Fruit fly (Drosophila melanogaster) whole organism, embryonic: Measurements from ENCODE around the gene Mrm2.
A peak's percentile ranks its signal among the peaks of the same experiment; 100 is the strongest.

Experiments
- Atf3 ChIP-seq: fragments of 200-800 bp; sonication (Bioruptor generic); optimal IDR thresholded peaks from 3 replicates; lab custom pipeline; 2016; ENCODE audit warnings: missing biosample characterization, missing genetic modification characterization
- CG10209 ChIP-seq: fragments of 200-800 bp; sonication (Bioruptor generic); optimal IDR thresholded peaks from 3 replicates; lab custom pipeline; 2017; ENCODE audit warnings: missing biosample characterization, mild to moderate bottlenecking, missing genetic modification characterization, missing genetic modification reagents
- CG10979 ChIP-seq: fragments of 200-800 bp; sonication (Bioruptor generic); optimal IDR thresholded peaks from 2 replicates; lab custom pipeline; 2018; ENCODE audit warnings: missing biosample characterization, mild to moderate bottlenecking, missing genetic modification characterization, moderate library complexity
- CG14441 ChIP-seq: fragments of 200-800 bp; sonication (Bioruptor generic); IDR thresholded peaks from 2 replicates; pipeline ENCODE4 v1.3.6; 2022; ENCODE audit warnings: missing biosample characterization, missing genetic modification characterization
- CG14667 ChIP-seq: fragments of 200-800 bp; sonication (Bioruptor generic); IDR thresholded peaks from 2 replicates; pipeline ENCODE4 v1.3.6; 2022; ENCODE audit warnings: missing biosample characterization, missing genetic modification characterization
- CG15011 ChIP-seq: fragments of 200-800 bp; sonication (Bioruptor generic); optimal IDR thresholded peaks from 3 replicates; lab custom pipeline; 2018; ENCODE audit warnings: missing biosample characterization, mild to moderate bottlenecking, missing genetic modification characterization
- CG17328 ChIP-seq: fragments of 200-800 bp; sonication (Bioruptor generic); IDR thresholded peaks from 2 replicates; pipeline ENCODE4 v1.3.6; 2022; ENCODE audit warnings: missing biosample characterization, missing genetic modification characterization
- CG17359 ChIP-seq: fragments of 200-800 bp; sonication (Bioruptor generic); optimal IDR thresholded peaks from 3 replicates; lab custom pipeline; 2018; ENCODE audit warnings: missing biosample characterization, mild to moderate bottlenecking, missing genetic modification characterization, moderate library complexity
- CG17385 ChIP-seq: fragments of 200-800 bp; sonication (Bioruptor generic); optimal IDR thresholded peaks from 3 replicates; lab custom pipeline; 2018; ENCODE audit warnings: missing biosample characterization, mild to moderate bottlenecking, missing genetic modification characterization
- CG18262 ChIP-seq: fragments of 200-800 bp; optimal IDR thresholded peaks from 3 replicates; lab custom pipeline; 2019; ENCODE audit warnings: missing biosample characterization, mild to moderate bottlenecking, missing genetic modification characterization, moderate library complexity
- CG1832 ChIP-seq: fragments of 200-800 bp; sonication (Bioruptor generic); optimal IDR thresholded peaks from 2 replicates; lab custom pipeline; 2017; ENCODE audit warnings: missing biosample characterization, mild to moderate bottlenecking, missing genetic modification characterization, inconsistent platforms
- CG18599 ChIP-seq: fragments of 200-800 bp; sonication (Bioruptor generic); optimal IDR thresholded peaks from 3 replicates; lab custom pipeline; 2017; ENCODE audit warnings: missing biosample characterization, missing genetic modification characterization, mild to moderate bottlenecking, moderate library complexity, missing genetic modification reagents
- CG2129 ChIP-seq: fragments of 200-800 bp; sonication (Bioruptor generic); IDR thresholded peaks from 2 replicates; pipeline ENCODE4 v1.3.6; 2022; ENCODE audit warnings: missing biosample characterization, missing genetic modification characterization; ENCODE audit not compliant: partially characterized antibody
- CG34224 ChIP-seq: fragments of 200-800 bp; sonication (Bioruptor generic); IDR thresholded peaks from 3 replicates; pipeline ENCODE4 v1.3.6; 2022; ENCODE audit warnings: missing biosample characterization, missing genetic modification characterization; ENCODE audit not compliant: partially characterized antibody
- CG5953 ChIP-seq: fragments of 200-800 bp; sonication (Bioruptor generic); IDR thresholded peaks from 2 replicates; pipeline ENCODE4 v1.3.6; 2022; ENCODE audit warnings: missing biosample characterization, missing genetic modification characterization
- CG6854 ChIP-seq: fragments of 200-800 bp; sonication (Bioruptor generic); optimal IDR thresholded peaks from 3 replicates; lab custom pipeline; 2017; ENCODE audit warnings: missing biosample characterization, mild to moderate bottlenecking, missing genetic modification characterization
- CG7839 ChIP-seq: fragments of 200-800 bp; sonication (Bioruptor generic); optimal IDR thresholded peaks from 3 replicates; lab custom pipeline; 2018; ENCODE audit warnings: missing biosample characterization, mild to moderate bottlenecking, missing genetic modification characterization, moderate library complexity
- CG8359 ChIP-seq: fragments of 200-800 bp; sonication (Bioruptor generic); optimal IDR thresholded peaks from 2 replicates; lab custom pipeline; 2017; ENCODE audit warnings: missing biosample characterization, mild to moderate bottlenecking, missing genetic modification characterization, borderline replicate concordance
- CG8765 ChIP-seq: fragments of 200-800 bp; sonication (Bioruptor generic); IDR thresholded peaks from 2 replicates; pipeline ENCODE4 v1.3.6; 2022; ENCODE audit warnings: missing biosample characterization, missing genetic modification characterization
- CG9609 ChIP-seq: fragments of 200-800 bp; sonication (Bioruptor generic); optimal IDR thresholded peaks from 3 replicates; lab custom pipeline; 2016; ENCODE audit warnings: missing biosample characterization, missing genetic modification characterization
- CG9817 ChIP-seq: fragments of 200-800 bp; sonication (Bioruptor generic); optimal IDR thresholded peaks from 2 replicates; lab custom pipeline; 2018; ENCODE audit warnings: missing biosample characterization, mild to moderate bottlenecking, missing genetic modification characterization, moderate library complexity
- CG9876 ChIP-seq: fragments of 200-800 bp; sonication (Bioruptor generic); optimal IDR thresholded peaks from 2 replicates; lab custom pipeline; 2016; ENCODE audit warnings: missing biosample characterization, missing genetic modification characterization
- Ets97D ChIP-seq: fragments of 200-800 bp; sonication (Bioruptor generic); optimal IDR thresholded peaks from 3 replicates; lab custom pipeline; 2016; ENCODE audit warnings: missing biosample characterization, missing genetic modification characterization
- H2.0 ChIP-seq: fragments of 200-800 bp; sonication (Bioruptor generic); IDR thresholded peaks from 2 replicates; pipeline ENCODE4 v1.3.6; 2022; ENCODE audit warnings: missing biosample characterization, missing genetic modification characterization
- Hr3 ChIP-seq: fragments of 200-800 bp; sonication (Bioruptor generic); optimal IDR thresholded peaks from 3 replicates; lab custom pipeline; 2016; ENCODE audit warnings: missing biosample characterization, missing genetic modification characterization
- Med ChIP-seq: fragments of 200-800 bp; sonication (Bioruptor generic); peaks from one replicate; lab custom pipeline; 2016; ENCODE audit warnings: missing biosample characterization, missing genetic modification characterization, mild to moderate bottlenecking, inconsistent platforms, moderate library complexity
- Optix ChIP-seq: fragments of 200-800 bp; sonication (Bioruptor generic); IDR thresholded peaks from 3 replicates; pipeline ENCODE4 v1.3.6; 2022; ENCODE audit warnings: missing biosample characterization, missing genetic modification characterization
- Tbp ChIP-seq: fragments of >200 bp; optimal IDR thresholded peaks from 2 replicates; lab custom pipeline; 2018; ENCODE audit warnings: missing biosample characterization, missing genetic modification characterization
- Trl ChIP-seq, 3 experiments: fragments of >200 bp in 2 of 3; fragments of 200-800 bp in 1 of 3; sonication (Bioruptor generic) in 1 of 3; optimal IDR thresholded peaks; 2 replicates in 1 of 3; 3 replicates in 2 of 3; lab custom pipeline; 2016 to 2017; ENCODE audit warnings: missing biosample characterization in 1 of 3, missing genetic modification characterization in 1 of 3
- crol ChIP-seq: fragments of 200-800 bp; sonication (Bioruptor generic); IDR thresholded peaks from 2 replicates; pipeline ENCODE4 v1.3.6; 2022; ENCODE audit warnings: missing biosample characterization, missing genetic modification characterization
- danr ChIP-seq: fragments of 200-800 bp; sonication (Bioruptor generic); IDR thresholded peaks from 2 replicates; pipeline ENCODE4 v1.3.6; 2022; ENCODE audit warnings: missing biosample characterization, missing genetic modification characterization
- dmrt11E ChIP-seq: fragments of 200-800 bp; sonication (Bioruptor generic); optimal IDR thresholded peaks from 3 replicates; lab custom pipeline; 2018; ENCODE audit warnings: missing biosample characterization, mild to moderate bottlenecking, missing genetic modification characterization, moderate library complexity
- dysf ChIP-seq: fragments of 200-800 bp; sonication (Bioruptor generic); IDR thresholded peaks from 3 replicates; pipeline ENCODE4 v1.3.6; 2022; ENCODE audit warnings: missing biosample characterization, missing genetic modification characterization
- ems ChIP-seq: fragments of 200-800 bp; sonication (Bioruptor generic); optimal IDR thresholded peaks from 3 replicates; lab custom pipeline; 2016; ENCODE audit warnings: missing biosample characterization, missing genetic modification characterization
- gcm ChIP-seq: fragments of 200-800 bp; sonication (Bioruptor generic); optimal IDR thresholded peaks from 2 replicates; lab custom pipeline; 2019; ENCODE audit warnings: missing biosample characterization, mild to moderate bottlenecking, missing genetic modification characterization, moderate library complexity
- gro ChIP-seq: fragments of 200-800 bp; sonication (Bioruptor generic); optimal IDR thresholded peaks from 2 replicates; lab custom pipeline; 2016; ENCODE audit warnings: missing biosample characterization, missing genetic modification characterization
- klu ChIP-seq: fragments of 200-800 bp; sonication (Bioruptor generic); IDR thresholded peaks from 2 replicates; pipeline ENCODE4 v1.3.6; 2022; ENCODE audit warnings: missing biosample characterization, missing genetic modification characterization
- luna ChIP-seq: fragments of 200-800 bp; sonication (Bioruptor generic); optimal IDR thresholded peaks from 2 replicates; lab custom pipeline; 2016; ENCODE audit warnings: missing biosample characterization, missing genetic modification characterization
- mirr ChIP-seq: fragments of 200-800 bp; sonication (Bioruptor generic); optimal IDR thresholded peaks from 3 replicates; lab custom pipeline; 2018; ENCODE audit warnings: missing biosample characterization, mild to moderate bottlenecking, missing genetic modification characterization
- nmo ChIP-seq: fragments of 200-800 bp; sonication (Bioruptor generic); optimal IDR thresholded peaks from 2 replicates; lab custom pipeline; 2018; ENCODE audit warnings: missing biosample characterization, mild to moderate bottlenecking, missing genetic modification characterization, moderate library complexity
- otp ChIP-seq: fragments of 200-800 bp; sonication (Bioruptor generic); IDR thresholded peaks from 3 replicates; pipeline ENCODE4, ENCODE4 v1.3.6; 2022; ENCODE audit warnings: missing biosample characterization, missing genetic modification characterization
- peb ChIP-seq: fragments of 200-800 bp; sonication (Bioruptor generic); IDR thresholded peaks from 2 replicates; pipeline ENCODE4 v1.3.6; 2022; ENCODE audit warnings: missing biosample characterization, missing genetic modification characterization
- prd ChIP-seq, 3 experiments: fragments of >200 bp in 2 of 3; fragments of 200-800 bp in 1 of 3; sonication (Bioruptor generic) in 1 of 3; optimal IDR thresholded peaks in 2 of 3; IDR thresholded peaks in 1 of 3; 2 replicates in 2 of 3; 3 replicates in 1 of 3; pipeline versions ENCODE4 v1.3.6 to Lab custom; 2017 to 2022; ENCODE audit warnings: missing biosample characterization in 1 of 3, missing genetic modification characterization in 1 of 3
- psq ChIP-seq: fragments of 200-800 bp; sonication (Bioruptor generic); optimal IDR thresholded peaks from 2 replicates; lab custom pipeline; 2017; ENCODE audit warnings: missing biosample characterization, missing genetic modification characterization
- pzg ChIP-seq: fragments of 200-800 bp; sonication (Bioruptor generic); optimal IDR thresholded peaks from 3 replicates; lab custom pipeline; 2018; ENCODE audit warnings: missing biosample characterization, mild to moderate bottlenecking, missing genetic modification characterization, moderate library complexity
- ranshi ChIP-seq: fragments of 200-800 bp; sonication (Bioruptor generic); IDR thresholded peaks from 2 replicates; pipeline ENCODE4 v1.3.6; 2022; ENCODE audit warnings: missing biosample characterization, missing genetic modification characterization
- tin ChIP-seq: fragments of 200-800 bp; sonication (Bioruptor generic); optimal IDR thresholded peaks from 3 replicates; lab custom pipeline; 2016; ENCODE audit warnings: missing biosample characterization, missing genetic modification characterization
- wek ChIP-seq: fragments of 200-800 bp; sonication (Bioruptor generic); optimal IDR thresholded peaks from 3 replicates; lab custom pipeline; 2018; ENCODE audit warnings: missing biosample characterization, mild to moderate bottlenecking, missing genetic modification characterization, moderate library complexity

Gene Mrm2

dm6 chr3R:19875118-19875887 is 13.9 kb downstream of the Mrm2 start, which contains the start of gene Mrp5 (continued):
- TF ChIP-seq CG34224 (0 out of 3 replicates have a peak, but pooled peaks have one; percentile 15), dmrt11E (no peak), Trl (optimal IDR thresholded peaks at IDR 0.05; lab: Kevin White, UChicago) (peak; percentile 69 to 71), Trl (GFP tag; optimal IDR thresholded peaks at IDR 0.05; lab: Kevin White, UChicago) (no peak), CG6854 (GFP tag; lab: Kevin White, UChicago) (peak; percentile 12), Med (GFP tag; lab: Kevin White, UChicago) (peak; percentile 32), klu (no peak), luna (GFP tag; lab: Kevin White, UChicago) (no peak), nmo (peak; percentile 41), CG7839 (peak; percentile 53), otp (GFP tag; lab: Robert Waterston, UW) (no peak), CG15011 (no peak), gro (GFP tag; lab: Kevin White, UChicago) (peak; percentile 24), crol (GFP tag; lab: Robert Waterston, UW) (peak; percentile 75), psq (no peak), CG9876 (GFP tag; lab: Kevin White, UChicago) (no peak), CG17359 (tag; lab: Kevin White, UChicago) (peak; percentile 48), pzg (GFP tag; lab: Kevin White, UChicago) (peak; percentile 8), CG18599 (peak; percentile 36), CG18262 (tag; lab: Kevin White, UChicago) (peak; percentile 31), H2.0 (peak; percentile 29; the same call in 1 of the 2 replicates), CG9609 (GFP tag; lab: Kevin White, UChicago) (peak; percentile 12), CG17385 (GFP tag; lab: Kevin White, UChicago) (peak; percentile 28), Hr3 (GFP tag; lab: Kevin White, UChicago) (peak; percentile 17), CG10979 (peak; percentile 20), CG8359 (GFP tag; lab: Kevin White, UChicago) (peak; percentile 7), CG10209 (peak; percentile 4), wek (GFP tag; lab: Kevin White, UChicago) (peak; percentile 64), Optix (GFP tag; lab: Robert Waterston, UW) (peak; percentile 61; the same call in 2 of the 3 replicates), CG2129 (GFP tag; lab: Robert Waterston, UW) (no peak), peb (GFP tag; lab: Robert Waterston, UW) (0 out of 2 replicates have a peak, but pooled peaks have one; percentile 12), CG14441 (GFP tag; lab: Robert Waterston, UW) (peak; percentile 61), Tbp (GFP tag; lab: Kevin White, UChicago) (no peak), tin (GFP tag; lab: Kevin White, UChicago) (peak; percentile 32), gcm (GFP tag; lab: Kevin White, UChicago) (no peak), CG14667 (GFP tag; lab: Robert Waterston, UW) (0 out of 2 replicates have a peak, but pooled peaks have one; percentile 16), Ets97D (GFP tag; lab: Kevin White, UChicago) (peak; percentile 4), prd (optimal IDR thresholded peaks at IDR 0.05; lab: Kevin White, UChicago) (no peak), prd (GFP tag; IDR thresholded peaks at IDR 0.05; lab: Robert Waterston, UW) (peak; percentile 74), Atf3 (GFP tag; lab: Kevin White, UChicago) (no peak), ems (GFP tag; lab: Kevin White, UChicago) (no peak), dysf (GFP tag; lab: Robert Waterston, UW) (peak; percentile 52; the same call in 1 of the 3 replicates), CG5953 (GFP tag; lab: Robert Waterston, UW) (peak; percentile 62), mirr (peak; percentile 16), CG9817 (peak; percentile 36), CG8765 (GFP tag; lab: Robert Waterston, UW) (0 out of 2 replicates have a peak, but pooled peaks have one; percentile 35), ranshi (GFP tag; lab: Robert Waterston, UW) (peak; percentile 48; the same call in 1 of the 2 replicates), danr (GFP tag; lab: Robert Waterston, UW) (no peak), CG17328 (peak; percentile 64), CG1832 (GFP tag; lab: Kevin White, UChicago) (no peak)
